Fruit fly (Drosophila melanogaster): ENCODE data around the gene Srrm1.

The Srrm1 gene

DNA sequence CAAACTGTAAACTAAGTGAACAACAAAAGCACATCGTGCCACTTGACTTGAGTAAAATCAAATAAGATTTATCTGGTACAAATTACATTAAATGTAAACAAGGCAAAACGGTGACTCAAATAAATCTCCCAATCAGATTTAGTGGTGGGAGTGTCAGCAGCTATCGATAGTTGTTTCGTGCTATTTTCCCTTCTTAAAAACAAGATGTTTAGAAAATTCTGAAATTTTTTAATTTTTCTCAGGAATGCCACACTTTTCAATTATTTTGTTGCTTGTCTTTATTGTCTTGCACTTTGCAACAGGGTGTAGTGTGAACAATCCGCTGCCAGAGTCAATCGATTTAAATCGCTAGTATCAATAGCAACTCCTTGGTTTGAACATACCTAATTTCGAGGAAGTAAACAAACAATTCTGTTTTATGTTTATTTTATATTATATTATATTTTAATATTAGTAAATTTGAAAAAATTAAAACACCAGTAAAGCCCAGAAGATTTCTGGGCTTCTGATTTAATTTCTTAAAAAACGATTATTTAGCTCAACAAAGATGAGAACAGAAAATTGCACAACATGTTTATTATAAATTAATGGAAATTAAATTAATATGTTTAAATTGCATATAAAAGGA is 21.3 kb upstream of the Srrm1 start, which contains the start of gene MICAL-like (continued):
- TF ChIP-seq CG3995 (GFP tag; optimal IDR thresholded peaks at IDR 0.05): peak; percentile 89
- peak; percentile 65 for TF ChIP-seq MBD-R2 (GFP tag; IDR thresholded peaks at IDR 0.05)
- TF ChIP-seq ase (GFP tag; IDR thresholded peaks at IDR 0.05): peak; percentile 49; the same call in 1 of the 3 replicates
- no peak for TF ChIP-seq CG17385 (GFP tag; optimal IDR thresholded peaks at IDR 0.05)
- TF ChIP-seq CG3847 (GFP tag; IDR thresholded peaks at IDR 0.05): no peak; the same call in 1 of the 2 replicates
- peak; percentile 84 for TF ChIP-seq unc-4 (GFP tag; IDR thresholded peaks at IDR 0.05; ENCODE audit: partially characterized antibody)
- TF ChIP-seq CG18764 (GFP tag; optimal IDR thresholded peaks at IDR 0.05): no peak
- TF ChIP-seq Drgx (GFP tag; IDR thresholded peaks at IDR 0.05): no peak
- TF ChIP-seq Dbx (GFP tag; IDR thresholded peaks at IDR 0.05): no peak
- TF ChIP-seq lov (optimal IDR thresholded peaks at IDR 0.05): no peak
- no peak for TF ChIP-seq lov (GFP tag; IDR thresholded peaks at IDR 0.05)
- TF ChIP-seq ac (GFP tag; optimal IDR thresholded peaks at IDR 0.05): no peak
- no peak for TF ChIP-seq caup (GFP tag; optimal IDR thresholded peaks at IDR 0.05; ENCODE audit: severe bottlenecking)
- TF ChIP-seq klu (GFP tag; IDR thresholded peaks at IDR 0.05): no peak
- no peak for TF ChIP-seq YL-1 (GFP tag; optimal IDR thresholded peaks at IDR 0.05)
- TF ChIP-seq chinmo (GFP tag; IDR thresholded peaks at IDR 0.05; ENCODE audit: partially characterized antibody): peak; percentile 80; the same call in 2 of the 4 replicates
- TF ChIP-seq Fer1 (GFP tag; optimal IDR thresholded peaks at IDR 0.05): no peak
- TF ChIP-seq Kr (GFP tag; optimal IDR thresholded peaks at IDR 0.05): no peak
- TF ChIP-seq CG2889 (GFP tag; IDR thresholded peaks at IDR 0.05): no peak
- TF ChIP-seq CG13624 (GFP tag; optimal IDR thresholded peaks at IDR 0.05): peak; percentile 21
- TF ChIP-seq CG7987 (GFP tag; optimal IDR thresholded peaks at IDR 0.05): no peak
- no peak for TF ChIP-seq Hey (tag; optimal IDR thresholded peaks at IDR 0.05)
- peak; percentile 17 for TF ChIP-seq Bteb2 (GFP tag; optimal IDR thresholded peaks at IDR 0.05)
- TF ChIP-seq CG17568 (GFP tag; optimal IDR thresholded peaks at IDR 0.05): no peak
- no peak for TF ChIP-seq CG4820 (GFP tag; optimal IDR thresholded peaks at IDR 0.05)
- no peak for TF ChIP-seq so (GFP tag; IDR thresholded peaks at IDR 0.05)
- TF ChIP-seq CG10431 (GFP tag; optimal IDR thresholded peaks at IDR 0.05): no peak
- TF ChIP-seq Asciz (GFP tag; optimal IDR thresholded peaks at IDR 0.05): no peak
- TF ChIP-seq CG17361 (GFP tag; IDR thresholded peaks at IDR 0.05): no peak; the same call in 2 of the 3 replicates
- TF ChIP-seq nom (GFP tag; optimal IDR thresholded peaks at IDR 0.05): no peak
- TF ChIP-seq CG12236 (GFP tag; optimal IDR thresholded peaks at IDR 0.05): no peak
- TF ChIP-seq CG7839 (tag; optimal IDR thresholded peaks at IDR 0.05): no peak
- TF ChIP-seq Ets97D (GFP tag; optimal IDR thresholded peaks at IDR 0.05): no peak
- no peak for TF ChIP-seq CG32772 (GFP tag; IDR thresholded peaks at IDR 0.05)
- no peak for TF ChIP-seq Neu2 (GFP tag; optimal IDR thresholded peaks at IDR 0.05; ENCODE audit: borderline replicate concordance)
- no peak for TF ChIP-seq hth (optimal IDR thresholded peaks at IDR 0.05)
- TF ChIP-seq CG4404 (GFP tag; IDR thresholded peaks at IDR 0.05): peak; percentile 30
- peak; percentile 44 for TF ChIP-seq Ets65A (GFP tag)
- TF ChIP-seq vnd (GFP tag; IDR thresholded peaks at IDR 0.05; ENCODE audit: partially characterized antibody): peak; percentile 89
- TF ChIP-seq Atf6 (GFP tag; IDR thresholded peaks at IDR 0.05): 0 out of 2 replicates have a peak, but pooled peaks have one; percentile 14
- TF ChIP-seq CG4282 (GFP tag; optimal IDR thresholded peaks at IDR 0.05): no peak
- TF ChIP-seq ind (GFP tag; optimal IDR thresholded peaks at IDR 0.05): peak; percentile 33
- no peak for TF ChIP-seq Dfd (GFP tag; optimal IDR thresholded peaks at IDR 0.05)
- no peak for TF ChIP-seq ap (GFP tag; IDR thresholded peaks at IDR 0.05)
- TF ChIP-seq Gsc (GFP tag; IDR thresholded peaks at IDR 0.05): no peak
- no peak for TF ChIP-seq jumu (GFP tag; optimal IDR thresholded peaks at IDR 0.05)
- no peak for TF ChIP-seq CG12155 (GFP tag; optimal IDR thresholded peaks at IDR 0.05)
- no peak for TF ChIP-seq Trl (optimal IDR thresholded peaks at IDR 0.05)
- no peak for TF ChIP-seq Trl (GFP tag; optimal IDR thresholded peaks at IDR 0.05)
- TF ChIP-seq corto (GFP tag; optimal IDR thresholded peaks at IDR 0.05): no peak
- no peak for TF ChIP-seq Tbp (GFP tag; optimal IDR thresholded peaks at IDR 0.05)
- no peak for TF ChIP-seq Six4 (GFP tag; optimal IDR thresholded peaks at IDR 0.05)
